Worm (Caenorhabditis elegans) whole organism, L2 larva: ENCODE data around the gene srw-109.

Source experiments
- Y55F3AM.14 ChIP-seq: fragments of 200-800 bp; sonication (Bioruptor generic); optimal IDR thresholded peaks from 2 replicates; lab custom pipeline; 2018; ENCODE audit warnings: mild to moderate bottlenecking, missing genetic modification characterization, missing compliant biosample characterization
- blmp-1 ChIP-seq: sonication (generic microtip); optimal IDR thresholded peaks from 2 replicates; lab custom pipeline; 2017; ENCODE audit warnings: missing genetic modification characterization, mild to moderate bottlenecking, missing compliant biosample characterization, antibody characterized with exemption, moderate library complexity; ENCODE audit not compliant: insufficient read depth
- fos-1 ChIP-seq: fragments of 150-350 bp; optimal IDR thresholded peaks from 2 replicates; lab custom pipeline; 2014; ENCODE audit warnings: missing biosample characterization, missing genetic modification characterization
- ztf-11 ChIP-seq: sonication (generic microtip); optimal IDR thresholded peaks from 2 replicates; lab custom pipeline; 2017; ENCODE audit warnings: missing biosample characterization, missing genetic modification characterization

- TF ChIP-seq fos-1 (tag; lab: Kevin White, UChicago) (no peak), ztf-11 (tag; lab: Kevin White, UChicago) (no peak), blmp-1 (tag; lab: Kevin White, UChicago) (no peak), Y55F3AM.14 (GFP tag; lab: Kevin White, UChicago) (no peak)
These were observed 27.1 kb downstream of the srw-109 start, which contains the start of gene nstp-7 for ce11 chrV:581616-582015.
